Fruit fly (Drosophila melanogaster) whole organism, embryonic: ENCODE results near the gene Rfx.

Source experiments
- Atf6 ChIP-seq: fragments of 200-800 bp; sonication (Bioruptor generic); IDR thresholded peaks from 2 replicates; pipeline ENCODE4 v1.3.6; 2022; ENCODE audit warnings: missing biosample characterization, missing genetic modification characterization
- CG12769 ChIP-seq: fragments of 200-800 bp; sonication (Bioruptor generic); optimal IDR thresholded peaks from 2 replicates; lab custom pipeline; 2019; ENCODE audit warnings: missing biosample characterization, mild to moderate bottlenecking, missing genetic modification characterization, moderate library complexity
- CG13894 ChIP-seq: fragments of 200-800 bp; sonication (Bioruptor generic); optimal IDR thresholded peaks from 3 replicates; lab custom pipeline; 2018; ENCODE audit warnings: missing biosample characterization, mild to moderate bottlenecking, missing genetic modification characterization, moderate library complexity
- CG16779 ChIP-seq: fragments of 200-800 bp; sonication (Bioruptor generic); IDR thresholded peaks from 2 replicates; pipeline ENCODE4 v1.3.6; 2022; ENCODE audit warnings: missing biosample characterization, missing genetic modification characterization
- CG17328 ChIP-seq: fragments of 200-800 bp; sonication (Bioruptor generic); IDR thresholded peaks from 2 replicates; pipeline ENCODE4 v1.3.6; 2022; ENCODE audit warnings: missing biosample characterization, missing genetic modification characterization
- CG3847 ChIP-seq: fragments of 200-800 bp; sonication (Bioruptor generic); IDR thresholded peaks from 2 replicates; pipeline ENCODE4 v1.3.6; 2022; ENCODE audit warnings: missing biosample characterization, missing genetic modification characterization
- CG8290 ChIP-seq, 3 experiments: fragments of 200-800 bp; sonication (Bioruptor generic); optimal IDR thresholded peaks; 2 replicates each; lab custom pipeline; 2016 to 2019; ENCODE audit warnings: missing biosample characterization in 3 of 3, missing genetic modification characterization in 3 of 3, mild to moderate bottlenecking in 2 of 3, moderate library complexity in 1 of 3
- CG9817 ChIP-seq: fragments of 200-800 bp; sonication (Bioruptor generic); optimal IDR thresholded peaks from 2 replicates; lab custom pipeline; 2018; ENCODE audit warnings: missing biosample characterization, mild to moderate bottlenecking, missing genetic modification characterization, moderate library complexity
- CG9932 ChIP-seq: fragments of 200-800 bp; sonication (Bioruptor generic); IDR thresholded peaks from 2 replicates; pipeline ENCODE4 v1.3.6; 2022; ENCODE audit warnings: missing biosample characterization, missing genetic modification characterization
- Dad ChIP-seq: fragments of 200-800 bp; sonication (Bioruptor generic); optimal IDR thresholded peaks from 3 replicates; lab custom pipeline; 2016; ENCODE audit warnings: missing biosample characterization, missing genetic modification characterization
- Deaf1 ChIP-seq: fragments of 200-800 bp; optimal IDR thresholded peaks from 3 replicates; lab custom pipeline; 2019; ENCODE audit warnings: missing biosample characterization, mild to moderate bottlenecking, missing genetic modification characterization, moderate library complexity
- Ets97D ChIP-seq: fragments of 200-800 bp; sonication (Bioruptor generic); optimal IDR thresholded peaks from 3 replicates; lab custom pipeline; 2016; ENCODE audit warnings: missing biosample characterization, missing genetic modification characterization
- HLH54F ChIP-seq: fragments of 200-800 bp; sonication (Bioruptor generic); optimal IDR thresholded peaks from 3 replicates; lab custom pipeline; 2016; ENCODE audit warnings: missing biosample characterization, missing genetic modification characterization
- Hr78 ChIP-seq, 2 experiments: fragments of 200-800 bp in 1 of 2; fragments of >200 bp in 1 of 2; sonication (Bioruptor generic) in 1 of 2; optimal IDR thresholded peaks; 2 replicates each; lab custom pipeline; 2017 to 2019; ENCODE audit warnings: missing biosample characterization in 2 of 2, missing genetic modification characterization in 2 of 2, mild to moderate bottlenecking in 1 of 2, moderate library complexity in 1 of 2
- Med ChIP-seq: fragments of 200-800 bp; sonication (Bioruptor generic); peaks from one replicate; lab custom pipeline; 2016; ENCODE audit warnings: missing biosample characterization, missing genetic modification characterization, mild to moderate bottlenecking, inconsistent platforms, moderate library complexity
- btn ChIP-seq: fragments of 200-800 bp; sonication (Bioruptor generic); optimal IDR thresholded peaks from 2 replicates; lab custom pipeline; 2016; ENCODE audit warnings: missing biosample characterization, missing genetic modification characterization
- cg ChIP-seq: fragments of 200-800 bp; sonication (Bioruptor generic); optimal IDR thresholded peaks from 3 replicates; lab custom pipeline; 2019; ENCODE audit warnings: missing biosample characterization, mild to moderate bottlenecking, missing genetic modification characterization, moderate library complexity
- chinmo ChIP-seq: fragments of 200-800 bp; sonication (Bioruptor generic); IDR thresholded peaks from 4 replicates; pipeline ENCODE4 v1.3.6; 2022; ENCODE audit warnings: missing biosample characterization, missing genetic modification characterization; ENCODE audit not compliant: partially characterized antibody
- ci ChIP-seq: fragments of 200-800 bp; sonication (Bioruptor generic); IDR thresholded peaks from 3 replicates; pipeline ENCODE4 v1.3.6; 2022; ENCODE audit warnings: missing biosample characterization, missing genetic modification characterization
- cwo ChIP-seq: fragments of 200-800 bp; sonication (Bioruptor generic); optimal IDR thresholded peaks from 3 replicates; lab custom pipeline; 2017; ENCODE audit warnings: missing biosample characterization, missing genetic modification characterization, mild to moderate bottlenecking, moderate library complexity, missing genetic modification reagents
- eve ChIP-seq, 2 experiments: fragments of >200 bp; optimal IDR thresholded peaks; 2 replicates each; lab custom pipeline; 2017; ENCODE audit warnings: missing biosample characterization in 2 of 2, missing genetic modification characterization in 2 of 2
- fd3F ChIP-seq: fragments of 200-800 bp; sonication (Bioruptor generic); optimal IDR thresholded peaks from 2 replicates; lab custom pipeline; 2018; ENCODE audit warnings: missing biosample characterization, mild to moderate bottlenecking, missing genetic modification characterization, moderate library complexity
- fd96Cb ChIP-seq: fragments of 200-800 bp; sonication (Bioruptor generic); optimal IDR thresholded peaks from 2 replicates; lab custom pipeline; 2018; ENCODE audit warnings: missing biosample characterization, mild to moderate bottlenecking, missing genetic modification characterization, moderate library complexity
- gcm ChIP-seq: fragments of 200-800 bp; sonication (Bioruptor generic); optimal IDR thresholded peaks from 2 replicates; lab custom pipeline; 2019; ENCODE audit warnings: missing biosample characterization, mild to moderate bottlenecking, missing genetic modification characterization, moderate library complexity
- grn ChIP-seq: fragments of 200-800 bp; sonication (Bioruptor generic); optimal IDR thresholded peaks from 3 replicates; lab custom pipeline; 2017; ENCODE audit warnings: missing biosample characterization, missing genetic modification characterization
- gsb-n ChIP-seq: fragments of 200-800 bp; sonication (Bioruptor generic); optimal IDR thresholded peaks from 3 replicates; lab custom pipeline; 2018; ENCODE audit warnings: missing biosample characterization, mild to moderate bottlenecking, missing genetic modification characterization
- inv ChIP-seq: fragments of 200-800 bp; sonication (Bioruptor generic); IDR thresholded peaks from 2 replicates; pipeline ENCODE4 v1.3.6; 2022; ENCODE audit warnings: missing biosample characterization, missing genetic modification characterization; ENCODE audit not compliant: partially characterized antibody
- mam ChIP-seq: fragments of 200-800 bp; sonication (Bioruptor generic); optimal IDR thresholded peaks from 3 replicates; lab custom pipeline; 2016; ENCODE audit warnings: missing biosample characterization, missing genetic modification characterization
- nom ChIP-seq: fragments of 200-800 bp; sonication (Bioruptor generic); optimal IDR thresholded peaks from 2 replicates; lab custom pipeline; 2017; ENCODE audit warnings: missing biosample characterization, missing genetic modification characterization, mild to moderate bottlenecking, moderate library complexity, missing genetic modification reagents
- otp ChIP-seq: fragments of 200-800 bp; sonication (Bioruptor generic); IDR thresholded peaks from 3 replicates; pipeline ENCODE4, ENCODE4 v1.3.6; 2022; ENCODE audit warnings: missing biosample characterization, missing genetic modification characterization
- ranshi ChIP-seq: fragments of 200-800 bp; sonication (Bioruptor generic); IDR thresholded peaks from 2 replicates; pipeline ENCODE4 v1.3.6; 2022; ENCODE audit warnings: missing biosample characterization, missing genetic modification characterization
- row ChIP-seq: fragments of 200-800 bp; sonication (Bioruptor generic); IDR thresholded peaks from 3 replicates; pipeline ENCODE4 v1.3.6; 2022; ENCODE audit warnings: missing biosample characterization, missing genetic modification characterization
- scrt ChIP-seq: fragments of 200-800 bp; sonication (Bioruptor generic); optimal IDR thresholded peaks from 2 replicates; lab custom pipeline; 2018; ENCODE audit warnings: missing biosample characterization, mild to moderate bottlenecking, missing genetic modification characterization, moderate library complexity
- sd ChIP-seq: fragments of 200-800 bp; sonication (Bioruptor generic); optimal IDR thresholded peaks from 3 replicates; lab custom pipeline; 2018; ENCODE audit warnings: missing biosample characterization, mild to moderate bottlenecking, missing genetic modification characterization, moderate library complexity
- toy ChIP-seq: fragments of 200-800 bp; sonication (Bioruptor generic); IDR thresholded peaks from 2 replicates; pipeline ENCODE4 v1.3.6; 2022; ENCODE audit warnings: missing biosample characterization, missing genetic modification characterization
- wor ChIP-seq: fragments of 200-800 bp; sonication (Bioruptor generic); IDR thresholded peaks from 2 replicates; pipeline ENCODE4 v1.3.6; 2022; ENCODE audit warnings: missing biosample characterization, missing genetic modification characterization
- yki ChIP-seq: fragments of >200 bp; optimal IDR thresholded peaks from 3 replicates; lab custom pipeline; 2018
- zfh1 ChIP-seq: fragments of 200-800 bp; sonication (Bioruptor generic); IDR thresholded peaks from 3 replicates; pipeline ENCODE4 v1.3.6; 2022; ENCODE audit warnings: missing biosample characterization, missing genetic modification characterization

Gene Rfx

dm6 chr3R:10393020-10393653 is 15.3 kb upstream of the Rfx start:
- TF ChIP-seq cwo (GFP tag; lab: Kevin White, UChicago) = peak; percentile 93
- TF ChIP-seq ci (GFP tag; lab: Robert Waterston, UW) = 0 out of 3 replicates have a peak, but pooled peaks have one; percentile 26
- no peak for TF ChIP-seq yki (lab: Kevin White, UChicago)
- TF ChIP-seq, all 482 proteins: peak for 2

dm6 chr3R:10392539-10392919 is 14.7 kb upstream of the Rfx start:
- TF ChIP-seq scrt (GFP tag; lab: Kevin White, UChicago) (no peak), CG13894 (no peak), fd3F (GFP tag; lab: Kevin White, UChicago) (no peak), eve (GFP tag; optimal IDR thresholded peaks at IDR 0.05; lab: Kevin White, UChicago) (peak in 1 of 2 experiments; percentile 53), cg (GFP tag; lab: Kevin White, UChicago) (peak; percentile 30), btn (GFP tag; lab: Kevin White, UChicago) (no peak), wor (no peak), inv (GFP tag; lab: Robert Waterston, UW) (no peak), Dad (GFP tag; lab: Kevin White, UChicago) (no peak), otp (GFP tag; lab: Robert Waterston, UW) (no peak), Ets97D (GFP tag; lab: Kevin White, UChicago) (no peak), toy (GFP tag; lab: Robert Waterston, UW) (no peak)

DNA sequence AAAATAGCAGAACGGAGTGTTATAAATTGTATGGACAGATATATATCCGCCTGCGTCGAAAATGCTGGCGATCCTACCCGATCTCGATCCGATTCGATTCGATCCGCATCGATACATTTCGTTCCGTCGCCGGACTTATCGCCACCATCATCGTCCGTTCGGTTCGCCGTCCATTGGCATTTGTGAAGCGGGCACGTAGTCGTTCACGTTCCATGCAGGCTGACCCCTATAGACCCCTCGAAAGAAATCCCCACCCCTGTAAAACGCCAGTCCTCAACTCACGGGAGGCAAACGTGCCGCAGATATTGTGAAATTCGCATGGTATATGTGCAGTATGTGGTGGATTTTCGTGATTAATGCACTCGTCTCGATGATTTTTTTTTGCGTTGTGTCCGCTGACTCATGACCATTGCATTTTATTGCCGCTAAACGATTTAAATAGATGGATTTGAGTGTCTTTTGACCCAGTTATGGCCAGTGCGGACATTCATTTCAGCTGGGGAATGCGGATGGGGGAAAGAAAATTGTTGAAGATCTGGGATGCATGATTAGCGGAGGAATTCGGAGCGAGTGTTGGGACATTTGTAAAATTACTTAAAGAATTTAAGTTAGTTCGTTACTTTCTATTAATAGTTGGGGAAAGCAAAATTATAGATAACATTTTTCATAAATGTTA is 14.1 kb upstream of the Rfx start:
- TF ChIP-seq CG17328 (GFP tag; lab: Robert Waterston, UW) = 0 out of 2 replicates have a peak, but pooled peaks have one; percentile 7
- peak; percentile 14 for TF ChIP-seq CG12769 (tag; lab: Kevin White, UChicago)
- no peak for TF ChIP-seq CG9817 (tag; lab: Kevin White, UChicago)
- no peak for TF ChIP-seq fd96Cb (tag; lab: Kevin White, UChicago)
- TF ChIP-seq nom (GFP tag; lab: Kevin White, UChicago) = no peak
- no peak for TF ChIP-seq row
- no peak for TF ChIP-seq HLH54F (GFP tag; lab: Kevin White, UChicago)
- no peak for TF ChIP-seq CG16779 (GFP tag; lab: Robert Waterston, UW)
- no peak for TF ChIP-seq CG8290 (GFP tag; optimal IDR thresholded peaks at IDR 0.05; lab: Kevin White, UChicago)
- peak in 1 of 2 experiments; percentile 8 for TF ChIP-seq CG8290 (tag; optimal IDR thresholded peaks at IDR 0.05; lab: Kevin White, UChicago)
- TF ChIP-seq Deaf1 (tag; lab: Kevin White, UChicago) = peak; percentile 54
- TF ChIP-seq zfh1 (GFP tag; lab: Robert Waterston, UW) = no peak
- peak in 1 of 2 experiments; percentile 43 for TF ChIP-seq Hr78 (GFP tag; optimal IDR thresholded peaks at IDR 0.05; lab: Kevin White, UChicago)
- TF ChIP-seq sd = peak; percentile 64
- TF ChIP-seq grn (GFP tag; lab: Kevin White, UChicago) = peak; percentile 55
- no peak for TF ChIP-seq CG9932 (GFP tag; lab: Robert Waterston, UW)
- no peak for TF ChIP-seq mam (GFP tag; lab: Kevin White, UChicago)
- TF ChIP-seq chinmo (GFP tag; lab: Robert Waterston, UW) = peak; percentile 44; the same call in 1 of the 4 replicates
- TF ChIP-seq Atf6 (GFP tag; lab: Robert Waterston, UW) = 0 out of 2 replicates have a peak, but pooled peaks have one; percentile 22
- peak; percentile 10 for TF ChIP-seq Med (GFP tag; lab: Kevin White, UChicago)
- TF ChIP-seq cwo (GFP tag; lab: Kevin White, UChicago) = peak; percentile 95
- no peak for TF ChIP-seq ranshi
- TF ChIP-seq gcm = peak; percentile 72
- no peak for TF ChIP-seq CG3847 (GFP tag; lab: Robert Waterston, UW)
- TF ChIP-seq gsb-n (tag; lab: Kevin White, UChicago) = peak; percentile 29
- TF ChIP-seq, all 482 proteins: peak for 13
